Fruit fly (Drosophila melanogaster): Measurements from ENCODE around the gene CG14107.

dm6 chr3L:13410999-13411398 is 29.9 kb upstream of the CG14107 start:
- TF ChIP-seq CG8478 (optimal IDR thresholded peaks at IDR 0.05) (no peak), CTCF (optimal IDR thresholded peaks at IDR 0.05) (peak; percentile 81 to 96)
